Fruit fly (Drosophila melanogaster): ENCODE measurements around the gene CG5412.

The CG5412 gene

dm6 chr3R:20587630-20588479 is 11.0 kb downstream of the CG5412 start, which contains the start of gene Septin2 (continued):
- TF ChIP-seq Bdp1 (GFP tag; optimal IDR thresholded peaks at IDR 0.05) (peak; percentile 44), vnd (GFP tag; IDR thresholded peaks at IDR 0.05; ENCODE audit: partially characterized antibody) (no peak), CG17829 (tag; optimal IDR thresholded peaks at IDR 0.05) (peak; percentile 82), Mes4 (GFP tag; optimal IDR thresholded peaks at IDR 0.05) (peak; percentile 65), crol (GFP tag; IDR thresholded peaks at IDR 0.05) (0 out of 2 replicates have a peak, but pooled peaks have one; percentile 8), pho (GFP tag; optimal IDR thresholded peaks at IDR 0.05) (peak; percentile 46), tap (tag; optimal IDR thresholded peaks at IDR 0.05) (peak; percentile 86), ro (GFP tag; IDR thresholded peaks at IDR 0.05) (no peak), CG10267 (tag; optimal IDR thresholded peaks at IDR 0.05) (peak; percentile 79), chm (GFP tag; IDR thresholded peaks at IDR 0.05) (no peak), CG10565 (GFP tag; optimal IDR thresholded peaks at IDR 0.05) (peak; percentile 34), E2f1 (GFP tag; IDR thresholded peaks at IDR 0.05) (peak; percentile 52), ap (GFP tag; IDR thresholded peaks at IDR 0.05) (peak; percentile 59), TFAM (GFP tag; optimal IDR thresholded peaks at IDR 0.05) (peak; percentile 22), Myb (GFP tag; optimal IDR thresholded peaks at IDR 0.05) (peak; percentile 17), row (GFP tag; IDR thresholded peaks at IDR 0.05) (peak; percentile 70), CG14050 (GFP tag; IDR thresholded peaks at IDR 0.05) (peak; percentile 42; the same call in 1 of the 3 replicates), PHDP (tag; optimal IDR thresholded peaks at IDR 0.05) (peak; percentile 77), CG8944 (GFP tag; optimal IDR thresholded peaks at IDR 0.05) (no peak), CG13894 (tag; optimal IDR thresholded peaks at IDR 0.05) (no peak), Six4 (GFP tag; optimal IDR thresholded peaks at IDR 0.05) (peak; percentile 81), ash1 (GFP tag; optimal IDR thresholded peaks at IDR 0.05) (no peak), B-H1 (GFP tag; IDR thresholded peaks at IDR 0.05) (peak; percentile 61; the same call in 1 of the 3 replicates), CG9609 (GFP tag; optimal IDR thresholded peaks at IDR 0.05) (peak; percentile 27), grn (GFP tag; optimal IDR thresholded peaks at IDR 0.05) (no peak), MESR4 (GFP tag; optimal IDR thresholded peaks at IDR 0.05) (peak; percentile 97), Rfx (GFP tag; IDR thresholded peaks at IDR 0.05) (peak; percentile 29; the same call in 1 of the 2 replicates), zf30C (GFP tag; optimal IDR thresholded peaks at IDR 0.05) (no peak), CG9215 (GFP tag; IDR thresholded peaks at IDR 0.05) (0 out of 2 replicates have a peak, but pooled peaks have one; percentile 24), twi (tag; optimal IDR thresholded peaks at IDR 0.05) (peak; percentile 27), ase (GFP tag; IDR thresholded peaks at IDR 0.05) (peak; percentile 62; the same call in 2 of the 3 replicates), CG8388 (GFP tag; optimal IDR thresholded peaks at IDR 0.05) (peak; percentile 81), CG32772 (GFP tag; IDR thresholded peaks at IDR 0.05) (peak; percentile 68), CG11723 (GFP tag; optimal IDR thresholded peaks at IDR 0.05) (peak; percentile 75), CG7372 (GFP tag; IDR thresholded peaks at IDR 0.05) (no peak; the same call in none of the 2 replicates), CG31388 (GFP tag; optimal IDR thresholded peaks at IDR 0.05) (peak; percentile 63), CG6765 (GFP tag; optimal IDR thresholded peaks at IDR 0.05) (no peak), Fer3 (tag; optimal IDR thresholded peaks at IDR 0.05) (peak; percentile 69), salm (tag; optimal IDR thresholded peaks at IDR 0.05) (peak; percentile 59), CG8478 (optimal IDR thresholded peaks at IDR 0.05) (peak; percentile 76), eyg (GFP tag; optimal IDR thresholded peaks at IDR 0.05) (no peak), CG12236 (GFP tag; optimal IDR thresholded peaks at IDR 0.05) (peak; percentile 50), CG16815 (GFP tag; optimal IDR thresholded peaks at IDR 0.05) (peak; percentile 55), CG11695 (GFP tag; IDR thresholded peaks at IDR 0.05) (peak; percentile 82), Atf-2 (GFP tag; optimal IDR thresholded peaks at IDR 0.05) (peak; percentile 49), ATbp (GFP tag; optimal IDR thresholded peaks at IDR 0.05) (peak; percentile 86), tgo (GFP tag; IDR thresholded peaks at IDR 0.05) (peak; percentile 63; the same call in 2 of the 3 replicates), CG7357 (GFP tag; IDR thresholded peaks at IDR 0.05) (0 out of 3 replicates have a peak, but pooled peaks have one; percentile 49), CG11247 (GFP tag; IDR thresholded peaks at IDR 0.05) (no peak), CoRest (tag; optimal IDR thresholded peaks at IDR 0.05) (peak; percentile 82)

Measured in whole organism, embryonic.